Fruit fly (Drosophila melanogaster) whole organism: ENCODE data around the gene cpb.

ENCODE experiments used
- CG8478 ChIP-seq: fragments of >200 bp; optimal IDR thresholded peaks from 2 replicates; lab custom pipeline; 2018; ENCODE audit warnings: inconsistent platforms
- Dll ChIP-seq: fragments of >200 bp; optimal IDR thresholded peaks from 2 replicates; lab custom pipeline; 2017
- EcR ChIP-seq, 2 experiments: fragments of >200 bp; optimal IDR thresholded peaks; 2 replicates each; lab custom pipeline; 2017; ENCODE audit warnings: missing biosample characterization in 2 of 2, missing genetic modification characterization in 2 of 2, missing genetic modification reagents in 2 of 2
- pan ChIP-seq: fragments of >200 bp; optimal IDR thresholded peaks from 2 replicates; lab custom pipeline; 2017
- psq ChIP-seq: fragments of >200 bp; optimal IDR thresholded peaks from 2 replicates; lab custom pipeline; 2017
- usp ChIP-seq: fragments of >200 bp; optimal IDR thresholded peaks from 2 replicates; lab custom pipeline; 2017; ENCODE audit warnings: missing biosample characterization, missing genetic modification characterization, mixed read lengths

- TF ChIP-seq usp (GFP tag; lab: Kevin White, UChicago) = no peak
- no peak for TF ChIP-seq psq (lab: Kevin White, UChicago)
- no peak for TF ChIP-seq CG8478
- no peak for TF ChIP-seq Dll (lab: Kevin White, UChicago)
- TF ChIP-seq EcR (GFP tag; optimal IDR thresholded peaks at IDR 0.05; lab: Kevin White, UChicago) = no peak
- TF ChIP-seq pan (lab: Kevin White, UChicago) = no peak
Observed at dm6 chr2L:1738054-1738453, 33.4 kb downstream of the cpb start.
